Worm (Caenorhabditis elegans): ENCODE measurements around the gene ZC15.3.

- TF ChIP-seq pha-4 (tag; optimal IDR thresholded peaks at IDR 0.05), result no peak
- no peak for TF ChIP-seq nhr-237 (tag; optimal IDR thresholded peaks at IDR 0.05)
- no peak for TF ChIP-seq snpc-4 (tag; optimal IDR thresholded peaks at IDR 0.05)
- TF ChIP-seq elt-1 (tag; optimal IDR thresholded peaks at IDR 0.05; ENCODE audit: borderline replicate concordance, insufficient read depth), result no peak
Observed at ce11 chrV:20347625-20348024, 44.2 kb downstream of the ZC15.3 start.
